Worm (Caenorhabditis elegans) whole organism, L3 larva: Measurements from ENCODE around the gene twk-16.

Experiments
- R02D3.7 ChIP-seq: fragments of 150-350 bp; optimal IDR thresholded peaks from 2 replicates; lab custom pipeline; 2014; ENCODE audit warnings: missing biosample characterization, missing genetic modification characterization
- ceh-16 ChIP-seq: sonication (generic microtip); optimal IDR thresholded peaks from 2 replicates; lab custom pipeline; 2017; ENCODE audit warnings: missing biosample characterization, missing genetic modification characterization
- elt-2 ChIP-seq: sonication (generic microtip); optimal IDR thresholded peaks from 2 replicates; lab custom pipeline; 2016; ENCODE audit warnings: missing genetic modification reagents, mild to moderate bottlenecking, missing genetic modification characterization, missing compliant biosample characterization
- fos-1 ChIP-seq: fragments of 150-350 bp; optimal IDR thresholded peaks from 2 replicates; lab custom pipeline; 2014; ENCODE audit warnings: missing biosample characterization, missing genetic modification characterization
- hmg-11 ChIP-seq: sonication (generic microtip); optimal IDR thresholded peaks from 2 replicates; lab custom pipeline; 2016; ENCODE audit warnings: missing genetic modification characterization, missing compliant biosample characterization
- lin-15B ChIP-seq: fragments of 150-350 bp; optimal IDR thresholded peaks from 2 replicates; lab custom pipeline; 2014; ENCODE audit warnings: missing biosample characterization, missing genetic modification characterization
- mml-1 ChIP-seq: fragments of 150-350 bp; sonication (generic microtip); optimal IDR thresholded peaks from 3 replicates; lab custom pipeline; 2014; ENCODE audit warnings: missing biosample characterization, missing genetic modification characterization
- nfya-1 ChIP-seq: sonication (generic microtip); optimal IDR thresholded peaks from 2 replicates; lab custom pipeline; 2017; ENCODE audit warnings: missing genetic modification characterization, mild to moderate bottlenecking, missing compliant biosample characterization, antibody characterized with exemption, moderate library complexity; ENCODE audit not compliant: insufficient read depth
- nhr-23 ChIP-seq: fragments of 150-350 bp; optimal IDR thresholded peaks from 2 replicates; lab custom pipeline; 2014; ENCODE audit warnings: missing biosample characterization, missing genetic modification reagents, missing genetic modification characterization
- nhr-25 ChIP-seq: sonication (generic microtip); optimal IDR thresholded peaks from 2 replicates; lab custom pipeline; 2017; ENCODE audit warnings: missing biosample characterization, missing genetic modification characterization
- nhr-76 ChIP-seq: fragments of 150-350 bp; sonication (generic microtip); optimal IDR thresholded peaks from 5 replicates; lab custom pipeline; 2014; ENCODE audit warnings: missing biosample characterization, missing genetic modification characterization
- skn-1 ChIP-seq: fragments of 150-350 bp; optimal IDR thresholded peaks from 2 replicates; lab custom pipeline; 2014; ENCODE audit warnings: missing biosample characterization, missing genetic modification characterization
- tbx-2 ChIP-seq: sonication (generic microtip); optimal IDR thresholded peaks from 2 replicates; lab custom pipeline; 2016; ENCODE audit warnings: mild to moderate bottlenecking, missing genetic modification characterization, missing compliant biosample characterization

DNA sequence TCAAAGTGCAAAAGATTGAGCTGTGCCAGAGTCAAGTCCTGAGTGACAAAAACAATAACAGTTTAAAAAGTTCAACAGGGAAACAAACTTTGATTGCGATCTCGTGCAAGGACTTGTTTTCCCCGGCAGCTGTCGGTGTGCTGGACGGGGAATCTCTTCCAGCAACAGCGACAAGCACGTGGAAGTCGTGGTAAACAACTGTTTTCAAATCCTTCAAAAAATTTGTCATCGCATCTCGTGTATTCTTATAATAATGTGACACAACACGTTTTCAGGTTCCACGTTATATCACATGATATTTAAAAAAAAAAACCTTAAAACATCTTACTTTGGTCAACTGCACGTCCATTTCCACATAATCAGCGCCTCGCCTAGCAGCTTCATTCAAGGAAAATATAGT is 27.7 kb downstream of the twk-16 start:
- TF ChIP-seq nhr-23 (no peak), hmg-11 (no peak), nfya-1 (peak; percentile 9), R02D3.7 (tag; lab: Kevin White, UChicago) (no peak), elt-2 (tag; lab: Kevin White, UChicago) (no peak), nhr-25 (no peak), skn-1 (tag; lab: Kevin White, UChicago) (no peak), lin-15B (tag; lab: Kevin White, UChicago) (no peak), ceh-16 (tag; lab: Kevin White, UChicago) (no peak), fos-1 (no peak), tbx-2 (tag; lab: Kevin White, UChicago) (no peak), nhr-76 (tag; lab: Kevin White, UChicago) (no peak), mml-1 (tag; lab: Kevin White, UChicago) (no peak)
